Worm (Caenorhabditis elegans) whole organism, early embryonic: Measurements from ENCODE around the gene C55A6.12.

Source experiments
- B0310.2 ChIP-seq: sonication (generic microtip); optimal IDR thresholded peaks from 2 replicates; lab custom pipeline; 2016; ENCODE audit warnings: mild to moderate bottlenecking, missing genetic modification characterization, missing compliant biosample characterization
- F13C5.2 ChIP-seq: sonication (generic microtip); optimal IDR thresholded peaks from 2 replicates; lab custom pipeline; 2017; ENCODE audit warnings: mild to moderate bottlenecking, missing genetic modification characterization, inconsistent platforms, missing compliant biosample characterization
- aly-1 ChIP-seq: sonication (generic microtip); optimal IDR thresholded peaks from 2 replicates; lab custom pipeline; 2016; ENCODE audit warnings: missing genetic modification characterization, missing compliant biosample characterization
- ama-1 ChIP-seq: fragments of 150-350 bp; optimal IDR thresholded peaks from 2 replicates; lab custom pipeline; 2014
- ceh-13 ChIP-seq: fragments of 200-800 bp; sonication (Bioruptor generic); optimal IDR thresholded peaks from 2 replicates; lab custom pipeline; 2018; ENCODE audit warnings: mild to moderate bottlenecking, missing genetic modification characterization, missing compliant biosample characterization
- ceh-36 ChIP-seq: sonication (generic microtip); optimal IDR thresholded peaks from 2 replicates; lab custom pipeline; 2016; ENCODE audit warnings: missing genetic modification characterization, inconsistent platforms, missing compliant biosample characterization
- ets-7 ChIP-seq: sonication (generic microtip); optimal IDR thresholded peaks from 2 replicates; lab custom pipeline; 2016; ENCODE audit warnings: missing genotype, missing genetic modification characterization, missing compliant biosample characterization
- flt-1 ChIP-seq: fragments of 200-800 bp; sonication (Bioruptor generic); IDR thresholded peaks from 2 replicates; pipeline ENCODE4 v1.3.6; 2022; ENCODE audit warnings: missing genetic modification characterization, missing compliant biosample characterization
- hmbx-1 ChIP-seq: sonication (generic microtip); optimal IDR thresholded peaks from 2 replicates; lab custom pipeline; 2016; ENCODE audit warnings: mild to moderate bottlenecking, missing genetic modification characterization, missing compliant biosample characterization
- hmg-4 ChIP-seq: fragments of 200-800 bp; sonication (Bioruptor generic); optimal IDR thresholded peaks from 2 replicates; lab custom pipeline; 2018; ENCODE audit warnings: mild to moderate bottlenecking, missing genetic modification characterization, missing compliant biosample characterization
- hnd-1 ChIP-seq: sonication (generic microtip); optimal IDR thresholded peaks from 2 replicates; lab custom pipeline; 2016; ENCODE audit warnings: missing genetic modification characterization, missing compliant biosample characterization
- pes-1 ChIP-seq: fragments of 200-800 bp; sonication (Bioruptor generic); IDR thresholded peaks from 2 replicates; pipeline ENCODE4 v1.3.6; 2022; ENCODE audit warnings: missing genetic modification reagents, missing genetic modification characterization, missing compliant biosample characterization
- scrt-1 ChIP-seq: fragments of 200-800 bp; sonication (Bioruptor generic); IDR thresholded peaks from 2 replicates; pipeline ENCODE4 v1.3.6; 2022; ENCODE audit warnings: missing genetic modification characterization, missing compliant biosample characterization
- sea-1 ChIP-seq: fragments of 200-800 bp; sonication (Bioruptor generic); conservative IDR thresholded peaks from 2 replicates; pipeline ENCODE4 v1.3.6; 2022; ENCODE audit warnings: missing genetic modification characterization, missing compliant biosample characterization
- tbx-11 ChIP-seq: fragments of 200-800 bp; sonication (Bioruptor generic); IDR thresholded peaks from 2 replicates; pipeline ENCODE4 v1.3.6; 2022; ENCODE audit warnings: missing genetic modification characterization, missing compliant biosample characterization
- tbx-37 ChIP-seq: fragments of 200-800 bp; sonication (Bioruptor generic); conservative IDR thresholded peaks from 2 replicates; pipeline ENCODE4 v1.3.6; 2022; ENCODE audit warnings: missing genetic modification reagents, missing genetic modification characterization, missing compliant biosample characterization
- tra-4 ChIP-seq: sonication (generic microtip); optimal IDR thresholded peaks from 2 replicates; lab custom pipeline; 2017; ENCODE audit warnings: missing genetic modification characterization, missing compliant biosample characterization

C55A6.12 gene

DNA sequence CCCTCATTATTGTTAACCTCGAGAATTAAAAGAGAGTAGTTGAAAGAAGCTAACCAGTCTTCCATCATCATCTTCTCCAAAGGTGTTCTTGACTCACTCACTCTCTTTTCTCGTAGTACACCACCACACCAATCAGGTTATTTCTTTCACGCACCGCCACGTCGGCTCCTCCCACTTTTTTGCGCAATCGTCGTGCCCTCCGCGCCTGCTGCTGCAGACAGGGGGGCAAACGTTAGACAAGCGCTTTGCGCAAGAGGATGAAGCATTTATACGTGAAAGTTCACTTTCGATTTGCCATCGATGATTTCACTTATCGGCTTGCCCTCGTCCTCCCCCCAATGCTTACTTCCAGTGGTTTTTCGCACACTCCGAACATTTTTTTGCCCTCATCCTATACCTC lies 22.4 kb upstream of the C55A6.12 start:
- no peak for TF ChIP-seq ama-1 (lab: Kevin White, UChicago)
- no peak for TF ChIP-seq hmbx-1 (tag; lab: Kevin White, UChicago)
- no peak for TF ChIP-seq scrt-1 (GFP tag; lab: Robert Waterston, UW)
- no peak for TF ChIP-seq aly-1 (tag; lab: Kevin White, UChicago)
- TF ChIP-seq B0310.2 (tag; lab: Kevin White, UChicago), result no peak
- no peak for TF ChIP-seq hnd-1 (tag; lab: Kevin White, UChicago)
- TF ChIP-seq tra-4, result no peak
- no peak for TF ChIP-seq sea-1 (GFP tag; lab: Robert Waterston, UW)
- TF ChIP-seq ets-7, result no peak
- no peak for TF ChIP-seq hmg-4
- TF ChIP-seq ceh-13, result no peak
- no peak for TF ChIP-seq tbx-37 (GFP tag; lab: Robert Waterston, UW)
- no peak for TF ChIP-seq flt-1
- TF ChIP-seq pes-1 (GFP tag; lab: Robert Waterston, UW), result no peak
- no peak for TF ChIP-seq ceh-36
- TF ChIP-seq tbx-11 (GFP tag; lab: Robert Waterston, UW), result no peak
- TF ChIP-seq F13C5.2 (tag; lab: Kevin White, UChicago), result no peak

ce11 chrV:11521448-11521847 lies 18.5 kb upstream of the C55A6.12 start, which contains the start of gene pafo-1:
pafo-1 (plus strand) TSS chrV:11521703.
- TF ChIP-seq F13C5.2 (tag; lab: Kevin White, UChicago), result peak; percentile 83
- TF ChIP-seq hmg-4, result peak; percentile 27
- TF ChIP-seq flt-1, result 0 out of 2 replicates have a peak, but pooled peaks have one; percentile 23
- no peak for TF ChIP-seq ets-7
- TF ChIP-seq sea-1 (GFP tag; lab: Robert Waterston, UW), result 0 out of 2 replicates have a peak, but pooled peaks have one; percentile 23
- no peak for TF ChIP-seq tra-4
- no peak for TF ChIP-seq hnd-1 (tag; lab: Kevin White, UChicago)
- TF ChIP-seq tbx-37 (GFP tag; lab: Robert Waterston, UW), result peak; percentile 61
- TF ChIP-seq ceh-36, result peak; percentile 40

DNA sequence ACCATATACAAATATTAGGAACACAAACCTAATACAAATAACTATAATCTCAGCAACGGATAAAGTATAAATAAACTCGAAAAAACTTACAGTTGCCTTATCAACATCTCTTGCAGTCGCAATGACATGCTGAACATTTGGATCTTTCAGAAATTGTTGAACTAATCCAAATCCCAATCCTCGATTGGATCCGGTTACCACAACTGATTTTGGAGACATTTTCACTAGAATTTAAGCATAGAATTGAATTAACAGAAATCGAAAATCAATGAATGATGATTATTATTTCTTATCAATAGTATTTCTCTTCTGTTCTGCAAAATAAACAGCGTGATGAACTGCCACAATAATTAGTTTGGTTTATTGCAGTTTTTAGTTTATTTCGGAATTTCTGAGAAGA lies 17.3 kb upstream of the C55A6.12 start, which contains the start of the genes C55A6.11 and C55A6.7:
TSS of gene C55A6.11 (plus strand) at position 301 of the 400 bp plus-strand sequence.
TSS of gene C55A6.7 (minus strand) at position 316 of the 400 bp plus-strand sequence.
- TF ChIP-seq B0310.2 (tag; lab: Kevin White, UChicago) (no peak), tbx-37 (GFP tag; lab: Robert Waterston, UW) (no peak), tra-4 (no peak), F13C5.2 (tag; lab: Kevin White, UChicago) (no peak), sea-1 (GFP tag; lab: Robert Waterston, UW) (no peak), ceh-13 (no peak)

- TF ChIP-seq sea-1 (GFP tag; lab: Robert Waterston, UW), result no peak
- no peak for TF ChIP-seq ceh-13
- no peak for TF ChIP-seq scrt-1 (GFP tag; lab: Robert Waterston, UW)
These were observed 14.9 kb upstream of the C55A6.12 start, which contains the start of gene C55A6.4 for ce11 chrV:11517789-11518188. C55A6.4 (minus strand) TSS chrV:11517889.

- TF ChIP-seq ama-1 (lab: Kevin White, UChicago), result no peak
- no peak for TF ChIP-seq hnd-1 (tag; lab: Kevin White, UChicago)
- TF ChIP-seq flt-1, result no peak
- TF ChIP-seq aly-1 (tag; lab: Kevin White, UChicago), result no peak
- TF ChIP-seq ceh-13, result no peak
These were observed 13.2 kb upstream of the C55A6.12 start, which contains the start of gene sdz-8 for ce11 chrV:11516141-11516591. sdz-8 (minus strand) TSS chrV:11516191.

ce11 chrV:11515145-11515544 lies 12.2 kb upstream of the C55A6.12 start:
- TF ChIP-seq sea-1 (GFP tag; lab: Robert Waterston, UW), result no peak
- no peak for TF ChIP-seq ama-1 (lab: Kevin White, UChicago)
- TF ChIP-seq B0310.2 (tag; lab: Kevin White, UChicago), result no peak
- TF ChIP-seq ceh-36, result no peak
- TF ChIP-seq tra-4, result no peak
- no peak for TF ChIP-seq aly-1 (tag; lab: Kevin White, UChicago)
- TF ChIP-seq hmg-4, result no peak
- no peak for TF ChIP-seq F13C5.2 (tag; lab: Kevin White, UChicago)
- no peak for TF ChIP-seq tbx-11 (GFP tag; lab: Robert Waterston, UW)
- TF ChIP-seq hnd-1 (tag; lab: Kevin White, UChicago), result no peak
- TF ChIP-seq tbx-37 (GFP tag; lab: Robert Waterston, UW), result no peak
- no peak for TF ChIP-seq ets-7

DNA sequence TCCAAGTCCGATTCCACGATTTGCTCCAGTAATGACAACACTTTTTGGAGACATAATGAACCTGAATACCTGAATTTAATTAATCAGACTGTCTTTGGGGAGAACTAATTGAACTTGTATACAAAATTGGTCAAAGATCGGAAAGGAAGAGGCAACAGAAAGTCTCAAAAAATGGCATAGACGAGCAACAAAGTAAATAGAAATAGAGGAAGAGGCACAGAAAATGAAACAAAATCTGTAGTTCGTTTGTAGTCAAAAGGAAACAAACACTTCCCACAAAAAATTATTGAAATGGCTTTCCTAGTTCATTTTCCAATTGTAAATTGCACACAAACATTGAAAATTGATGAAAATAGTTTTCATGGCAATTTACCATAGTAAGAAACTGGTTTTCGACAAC lies 11.7 kb upstream of the C55A6.12 start, which contains the start of gene C55A6.6:
TSS of gene C55A6.6 (minus strand) at position 61 of the 400 bp plus-strand sequence.
- TF ChIP-seq scrt-1 (GFP tag; lab: Robert Waterston, UW) (no peak), sea-1 (GFP tag; lab: Robert Waterston, UW) (no peak), F13C5.2 (tag; lab: Kevin White, UChicago) (no peak), ets-7 (no peak), ceh-36 (no peak), flt-1 (no peak), tbx-11 (GFP tag; lab: Robert Waterston, UW) (no peak), ama-1 (lab: Kevin White, UChicago) (no peak), pes-1 (GFP tag; lab: Robert Waterston, UW) (no peak), hmbx-1 (tag; lab: Kevin White, UChicago) (no peak), tbx-37 (GFP tag; lab: Robert Waterston, UW) (no peak), aly-1 (tag; lab: Kevin White, UChicago) (no peak), tra-4 (no peak), ceh-13 (no peak), hmg-4 (no peak), hnd-1 (tag; lab: Kevin White, UChicago) (no peak), B0310.2 (tag; lab: Kevin White, UChicago) (no peak)

- TF ChIP-seq B0310.2 (tag; lab: Kevin White, UChicago) (no peak), hmbx-1 (tag; lab: Kevin White, UChicago) (no peak), ceh-13 (no peak), aly-1 (tag; lab: Kevin White, UChicago) (no peak), tbx-37 (GFP tag; lab: Robert Waterston, UW) (no peak), ceh-36 (no peak)
These were observed 10.5 kb upstream of the C55A6.12 start, which contains the start of gene C55A6.3 for ce11 chrV:11513432-11513831. C55A6.3 (minus strand) TSS chrV:11513532.
